Worm (Caenorhabditis elegans): Measurements from ENCODE around the gene wah-1.

wah-1 gene

DNA sequence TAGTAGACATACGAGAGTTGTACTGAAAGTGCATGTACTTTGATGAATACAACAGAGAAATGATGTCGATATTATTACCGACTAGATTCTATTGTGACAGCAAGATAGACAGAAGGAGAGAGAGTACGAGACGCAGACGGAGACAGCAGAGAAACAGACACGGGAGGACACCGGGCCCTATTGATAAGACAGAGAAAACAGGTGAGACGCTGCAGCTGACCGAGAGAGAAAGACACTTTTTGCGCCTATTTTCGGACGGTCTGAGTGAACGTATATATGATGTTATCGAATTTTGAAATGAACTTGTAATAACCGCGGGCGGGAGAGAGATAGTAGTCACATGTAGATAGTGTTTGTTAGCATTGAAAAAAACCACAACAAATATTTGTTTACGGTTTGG, 13.3 kb downstream of the wah-1 start (continued):
- TF ChIP-seq lin-39 (tag; optimal IDR thresholded peaks at IDR 0.05) (no peak), nhr-28 (tag; optimal IDR thresholded peaks at IDR 0.05) (no peak), C16A3.4 (tag; optimal IDR thresholded peaks at IDR 0.05) (peak; percentile 61), nhr-85 (tag) (peak; percentile 89), sup-37 (GFP tag; optimal IDR thresholded peaks at IDR 0.05) (no peak), nhr-84 (tag; optimal IDR thresholded peaks at IDR 0.05) (no peak), zag-1 (tag; optimal IDR thresholded peaks at IDR 0.05) (no peak), grh-1 (GFP tag; IDR thresholded peaks at IDR 0.05) (0 out of 2 replicates have a peak, but pooled peaks have one; percentile 9), mdl-1 (tag; optimal IDR thresholded peaks at IDR 0.05) (peak in 1 of 2 experiments; percentile 56), ceh-8 (GFP tag; optimal IDR thresholded peaks at IDR 0.05) (no peak), fkh-8 (tag; optimal IDR thresholded peaks at IDR 0.05) (no peak), lin-35 (GFP tag; optimal IDR thresholded peaks at IDR 0.05) (peak; percentile 28 to 63), hlh-17 (GFP tag; optimal IDR thresholded peaks at IDR 0.05; ENCODE audit: borderline replicate concordance) (no peak), nhr-47 (tag; optimal IDR thresholded peaks at IDR 0.05) (peak; percentile 55), snu-23 (GFP tag; optimal IDR thresholded peaks at IDR 0.05) (peak; percentile 74), mep-1 (tag; optimal IDR thresholded peaks at IDR 0.05) (peak; percentile 32), unc-86 (tag; optimal IDR thresholded peaks at IDR 0.05) (no peak), rnt-1 (tag; optimal IDR thresholded peaks at IDR 0.05) (peak; percentile 65), nhr-90 (tag; optimal IDR thresholded peaks at IDR 0.05; ENCODE audit: poor library complexity) (peak; percentile 72), nhr-77 (tag; optimal IDR thresholded peaks at IDR 0.05) (no peak), lin-14 (GFP tag; optimal IDR thresholded peaks at IDR 0.05) (peak; percentile 81), mab-9 (GFP tag; IDR thresholded peaks at IDR 0.05) (no peak), tbx-2 (tag; optimal IDR thresholded peaks at IDR 0.05) (peak; percentile 27), elt-3 (tag; optimal IDR thresholded peaks at IDR 0.05) (peak in 2 of 6 experiments; percentile 45 to 80)

- TF ChIP-seq nhr-71 (tag; optimal IDR thresholded peaks at IDR 0.05) (peak; percentile 17), nhr-20 (tag; optimal IDR thresholded peaks at IDR 0.05) (peak; percentile 78), lin-35 (GFP tag; optimal IDR thresholded peaks at IDR 0.05) (peak in 1 of 2 experiments; percentile 25), snu-23 (GFP tag; optimal IDR thresholded peaks at IDR 0.05) (peak; percentile 12)
Measured at ce11 chrIII:12005052-12005451, 15.1 kb downstream of the wah-1 start.

ce11 chrIII:12009321-12009720, 19.4 kb downstream of the wah-1 start:
- TF ChIP-seq alr-1 (tag; optimal IDR thresholded peaks at IDR 0.05; ENCODE audit: borderline replicate concordance) (no peak), elt-2 (tag; optimal IDR thresholded peaks at IDR 0.05) (no peak), nhr-76 (tag; optimal IDR thresholded peaks at IDR 0.05) (no peak), fkh-10 (GFP tag; optimal IDR thresholded peaks at IDR 0.05) (no peak), ztf-11 (tag; optimal IDR thresholded peaks at IDR 0.05) (no peak), nhr-77 (tag; optimal IDR thresholded peaks at IDR 0.05) (no peak), lir-3 (tag; optimal IDR thresholded peaks at IDR 0.05; ENCODE audit: poor library complexity) (no peak), snpc-4 (tag; optimal IDR thresholded peaks at IDR 0.05) (no peak), elt-3 (tag; optimal IDR thresholded peaks at IDR 0.05) (no peak), dpl-1 (GFP tag; optimal IDR thresholded peaks at IDR 0.05) (no peak), mep-1 (tag; optimal IDR thresholded peaks at IDR 0.05) (no peak), pqm-1 (tag; optimal IDR thresholded peaks at IDR 0.05) (no peak), hlh-17 (GFP tag; optimal IDR thresholded peaks at IDR 0.05; ENCODE audit: borderline replicate concordance) (no peak), lin-39 (tag; optimal IDR thresholded peaks at IDR 0.05) (no peak), hlh-4 (tag; optimal IDR thresholded peaks at IDR 0.05) (no peak), sox-4 (tag; optimal IDR thresholded peaks at IDR 0.05) (no peak), lin-35 (GFP tag; optimal IDR thresholded peaks at IDR 0.05) (no peak), unc-62 (GFP tag; optimal IDR thresholded peaks at IDR 0.05) (no peak)

Measured in whole organism, L1 larva.